Worm (Caenorhabditis elegans): Measurements from ENCODE around the gene F45E1.4.

ce11 chrX:7953063-7953337, 32.8 kb upstream of the F45E1.4 start:
- TF ChIP-seq C08G9.2 (tag; optimal IDR thresholded peaks at IDR 0.05), result no peak
- no peak for TF ChIP-seq nfya-1 (tag; optimal IDR thresholded peaks at IDR 0.05)
- TF ChIP-seq syd-9 (tag; optimal IDR thresholded peaks at IDR 0.05), result no peak

All from whole organism, late embryonic.